Fruit fly (Drosophila melanogaster): Measurements from ENCODE around the gene CG4565.

The CG4565 gene

DNA sequence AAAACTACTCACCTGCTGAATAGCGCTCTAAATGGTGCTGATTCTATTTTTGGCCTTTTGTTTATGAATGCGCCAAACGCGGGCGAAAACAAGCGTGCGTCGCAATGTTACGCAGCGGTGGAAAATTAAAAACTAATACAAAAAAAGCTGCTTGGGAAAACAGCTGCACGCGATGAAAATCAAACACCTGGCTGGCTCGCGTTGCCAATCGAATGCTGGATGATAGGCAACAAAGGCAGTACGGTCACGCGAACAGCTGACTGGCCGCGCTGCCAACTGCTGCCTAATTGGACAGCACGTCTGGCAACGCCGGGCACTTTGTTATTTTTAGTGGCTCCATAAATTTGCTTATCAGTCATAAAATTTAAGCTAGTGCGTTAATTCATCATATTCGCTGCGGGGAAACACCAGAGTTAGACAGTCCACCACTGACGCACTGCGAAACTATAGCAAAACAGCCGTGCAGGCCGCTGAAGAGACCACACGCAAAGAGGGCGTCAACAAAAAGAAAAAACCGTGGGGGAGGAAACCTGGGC, 16.0 kb downstream of the CG4565 start, which contains the start of the genes SelR and Tsp86D (continued):
- TF ChIP-seq CG10267 (tag; optimal IDR thresholded peaks at IDR 0.05), result peak; percentile 57
- no peak for TF ChIP-seq Mad (GFP tag; optimal IDR thresholded peaks at IDR 0.05)
- peak; percentile 94 for TF ChIP-seq abd-A (tag; optimal IDR thresholded peaks at IDR 0.05)
- TF ChIP-seq CG14667 (GFP tag; IDR thresholded peaks at IDR 0.05), result no peak
- TF ChIP-seq row (GFP tag; IDR thresholded peaks at IDR 0.05), result peak; percentile 13; the same call in 1 of the 3 replicates
- no peak for TF ChIP-seq yki (optimal IDR thresholded peaks at IDR 0.05)
- TF ChIP-seq CG32532 (GFP tag; IDR thresholded peaks at IDR 0.05), result peak; percentile 57; the same call in 1 of the 2 replicates
- TF ChIP-seq hbn (GFP tag; IDR thresholded peaks at IDR 0.05; ENCODE audit: partially characterized antibody), result peak; percentile 27; the same call in 1 of the 2 replicates
- no peak for TF ChIP-seq disco-r (GFP tag; optimal IDR thresholded peaks at IDR 0.05)
- TF ChIP-seq CG11695 (GFP tag; IDR thresholded peaks at IDR 0.05), result 0 out of 3 replicates have a peak, but pooled peaks have one; percentile 26
- peak; percentile 7; the same call in 1 of the 2 replicates for TF ChIP-seq E2f2 (GFP tag; IDR thresholded peaks at IDR 0.05)
- peak; percentile 97 for TF ChIP-seq MBD-R2 (GFP tag; IDR thresholded peaks at IDR 0.05)
- peak; percentile 45; the same call in 1 of the 2 replicates for TF ChIP-seq inv (GFP tag; IDR thresholded peaks at IDR 0.05; ENCODE audit: partially characterized antibody)
- peak; percentile 75 for TF ChIP-seq dm (GFP tag; optimal IDR thresholded peaks at IDR 0.05)
- TF ChIP-seq Nf-YA (GFP tag; IDR thresholded peaks at IDR 0.05), result 0 out of 2 replicates have a peak, but pooled peaks have one; percentile 11
- peak; percentile 35 for TF ChIP-seq CG15269 (tag; optimal IDR thresholded peaks at IDR 0.05)
- no peak; the same call in none of the 2 replicates for TF ChIP-seq tna (GFP tag; IDR thresholded peaks at IDR 0.05; ENCODE audit: partially characterized antibody)
- TF ChIP-seq Fer1 (GFP tag; optimal IDR thresholded peaks at IDR 0.05), result peak; percentile 74
- TF ChIP-seq ems (GFP tag; optimal IDR thresholded peaks at IDR 0.05), result no peak
- peak; percentile 16 for TF ChIP-seq CG18262 (tag; optimal IDR thresholded peaks at IDR 0.05)
- peak; percentile 15 for TF ChIP-seq her (GFP tag; optimal IDR thresholded peaks at IDR 0.05)
- TF ChIP-seq grn (GFP tag; optimal IDR thresholded peaks at IDR 0.05), result peak; percentile 43
- TF ChIP-seq cad (GFP tag; optimal IDR thresholded peaks at IDR 0.05), result peak; percentile 74
- peak; percentile 87 for TF ChIP-seq ftz-f1 (GFP tag; optimal IDR thresholded peaks at IDR 0.05)
- 0 out of 2 replicates have a peak, but pooled peaks have one; percentile 27 for TF ChIP-seq NFAT (GFP tag; IDR thresholded peaks at IDR 0.05)
- peak; percentile 18 for TF ChIP-seq CG18599 (GFP tag; optimal IDR thresholded peaks at IDR 0.05)
- no peak for TF ChIP-seq CG16863 (GFP tag; optimal IDR thresholded peaks at IDR 0.05)
- TF ChIP-seq BtbVII (GFP tag; optimal IDR thresholded peaks at IDR 0.05), result peak; percentile 67
- TF ChIP-seq CG10147 (GFP tag; optimal IDR thresholded peaks at IDR 0.05), result peak; percentile 38
- no peak for TF ChIP-seq tup (GFP tag; optimal IDR thresholded peaks at IDR 0.05)
- no peak for TF ChIP-seq emc (GFP tag; optimal IDR thresholded peaks at IDR 0.05)
- no peak for TF ChIP-seq lov (optimal IDR thresholded peaks at IDR 0.05)
- peak; percentile 62; the same call in 1 of the 3 replicates for TF ChIP-seq lov (GFP tag; IDR thresholded peaks at IDR 0.05)
- TF ChIP-seq CG32767 (GFP tag; IDR thresholded peaks at IDR 0.05), result peak; percentile 45; the same call in 1 of the 2 replicates
- TF ChIP-seq vvl (GFP tag; IDR thresholded peaks at IDR 0.05), result peak; percentile 33
- TF ChIP-seq CG4328 (GFP tag; optimal IDR thresholded peaks at IDR 0.05), result peak; percentile 65
- TF ChIP-seq en (GFP tag; optimal IDR thresholded peaks at IDR 0.05), result no peak
- no peak for TF ChIP-seq CG30020 (tag; optimal IDR thresholded peaks at IDR 0.05)
- peak; percentile 99 for TF ChIP-seq CG4854 (GFP tag; optimal IDR thresholded peaks at IDR 0.05)
- TF ChIP-seq Lpt (GFP tag; optimal IDR thresholded peaks at IDR 0.05), result no peak
- no peak for TF ChIP-seq lmd (GFP tag; IDR thresholded peaks at IDR 0.05)
- TF ChIP-seq CG17359 (tag; optimal IDR thresholded peaks at IDR 0.05), result peak; percentile 16
- TF ChIP-seq CG6254 (GFP tag; optimal IDR thresholded peaks at IDR 0.05), result no peak
- no peak for TF ChIP-seq CG3995 (GFP tag; optimal IDR thresholded peaks at IDR 0.05)
- TF ChIP-seq BEAF-32 (GFP tag; optimal IDR thresholded peaks at IDR 0.05), result peak; percentile 75
- no peak for TF ChIP-seq Six4 (GFP tag; optimal IDR thresholded peaks at IDR 0.05)
- no peak for TF ChIP-seq CG6654 (GFP tag; optimal IDR thresholded peaks at IDR 0.05)
- TF ChIP-seq CG11723 (GFP tag; optimal IDR thresholded peaks at IDR 0.05), result peak; percentile 29
- peak; percentile 80 for TF ChIP-seq Abd-B (GFP tag; optimal IDR thresholded peaks at IDR 0.05)
- peak; percentile 77 for TF ChIP-seq CG3847 (GFP tag; IDR thresholded peaks at IDR 0.05)
- peak; percentile 81 for TF ChIP-seq Sin3A (optimal IDR thresholded peaks at IDR 0.05)

Data from whole organism, embryonic.